Fruit fly (Drosophila melanogaster) whole organism, embryonic: Measurements from ENCODE around the gene CG14667.
A peak's percentile ranks its signal among the peaks of the same experiment; 100 is the strongest.

Experiments used
- CG10366 ChIP-seq: fragments of 200-800 bp; sonication (Bioruptor generic); IDR thresholded peaks from 2 replicates; pipeline ENCODE4 v1.3.6; 2022; ENCODE audit warnings: missing biosample characterization, missing genetic modification characterization
- CG11504 ChIP-seq: fragments of 200-800 bp; sonication (Bioruptor generic); optimal IDR thresholded peaks from 3 replicates; lab custom pipeline; 2019; ENCODE audit warnings: missing biosample characterization, mild to moderate bottlenecking, missing genetic modification characterization, moderate library complexity
- CG13624 ChIP-seq: fragments of 200-800 bp; sonication (Bioruptor generic); optimal IDR thresholded peaks from 2 replicates; lab custom pipeline; 2016; ENCODE audit warnings: missing biosample characterization, missing genetic modification characterization
- CG14667 ChIP-seq: fragments of 200-800 bp; sonication (Bioruptor generic); IDR thresholded peaks from 2 replicates; pipeline ENCODE4 v1.3.6; 2022; ENCODE audit warnings: missing biosample characterization, missing genetic modification characterization
- CG15696 ChIP-seq: fragments of 200-800 bp; sonication (Bioruptor generic); optimal IDR thresholded peaks from 2 replicates; lab custom pipeline; 2019; ENCODE audit warnings: missing biosample characterization, mild to moderate bottlenecking, missing genetic modification characterization, moderate library complexity
- CG1602 ChIP-seq: fragments of 200-800 bp; sonication (Bioruptor generic); optimal IDR thresholded peaks from 3 replicates; lab custom pipeline; 2016; ENCODE audit warnings: missing biosample characterization, missing genetic modification characterization
- CG18262 ChIP-seq: fragments of 200-800 bp; optimal IDR thresholded peaks from 3 replicates; lab custom pipeline; 2019; ENCODE audit warnings: missing biosample characterization, mild to moderate bottlenecking, missing genetic modification characterization, moderate library complexity
- CG31224 ChIP-seq: fragments of 200-800 bp; sonication (Bioruptor generic); IDR thresholded peaks from 2 replicates; pipeline ENCODE4 v1.3.6; 2022; ENCODE audit warnings: missing biosample characterization, missing genetic modification characterization
- CG43689 ChIP-seq: fragments of 200-800 bp; sonication (Bioruptor generic); IDR thresholded peaks from 2 replicates; pipeline ENCODE4 v1.3.6; 2022; ENCODE audit warnings: missing biosample characterization, missing genetic modification characterization
- CG5953 ChIP-seq: fragments of 200-800 bp; sonication (Bioruptor generic); IDR thresholded peaks from 2 replicates; pipeline ENCODE4 v1.3.6; 2022; ENCODE audit warnings: missing biosample characterization, missing genetic modification characterization
- CG7556 ChIP-seq: fragments of 200-800 bp; sonication (Bioruptor generic); optimal IDR thresholded peaks from 2 replicates; lab custom pipeline; 2017; ENCODE audit warnings: missing biosample characterization, mild to moderate bottlenecking, missing genetic modification characterization
- CG8290 ChIP-seq, 3 experiments: fragments of 200-800 bp; sonication (Bioruptor generic); optimal IDR thresholded peaks; 2 replicates each; lab custom pipeline; 2016 to 2019; ENCODE audit warnings: missing biosample characterization in 3 of 3, missing genetic modification characterization in 3 of 3, mild to moderate bottlenecking in 2 of 3, moderate library complexity in 1 of 3
- Camta ChIP-seq: fragments of 200-800 bp; sonication (Bioruptor generic); optimal IDR thresholded peaks from 2 replicates; lab custom pipeline; 2016; ENCODE audit warnings: missing biosample characterization, missing genetic modification characterization
- Dbx ChIP-seq: fragments of 200-800 bp; sonication (Bioruptor generic); IDR thresholded peaks from 3 replicates; pipeline ENCODE4 v1.3.6; 2022; ENCODE audit warnings: missing biosample characterization, missing genetic modification characterization
- Deaf1 ChIP-seq: fragments of 200-800 bp; optimal IDR thresholded peaks from 3 replicates; lab custom pipeline; 2019; ENCODE audit warnings: missing biosample characterization, mild to moderate bottlenecking, missing genetic modification characterization, moderate library complexity
- Dp ChIP-seq: fragments of 200-800 bp; sonication (Bioruptor generic); optimal IDR thresholded peaks from 2 replicates; lab custom pipeline; 2018; ENCODE audit warnings: missing biosample characterization, mild to moderate bottlenecking, missing genetic modification characterization, moderate library complexity
- Drgx ChIP-seq: fragments of 200-800 bp; sonication (Bioruptor generic); IDR thresholded peaks from 2 replicates; pipeline ENCODE4 v1.3.6; 2022; ENCODE audit warnings: missing biosample characterization, missing genetic modification characterization
- Ets65A ChIP-seq: fragments of 200-800 bp; sonication (Bioruptor generic); peaks from one replicate; lab custom pipeline; 2016; ENCODE audit warnings: missing biosample characterization, missing genetic modification characterization
- HLH54F ChIP-seq: fragments of 200-800 bp; sonication (Bioruptor generic); optimal IDR thresholded peaks from 3 replicates; lab custom pipeline; 2016; ENCODE audit warnings: missing biosample characterization, missing genetic modification characterization
- Jarid2 ChIP-seq: fragments of 200-800 bp; sonication (Bioruptor generic); optimal IDR thresholded peaks from 3 replicates; lab custom pipeline; 2017; ENCODE audit warnings: mild to moderate bottlenecking, missing biosample characterization, missing genetic modification reagents, missing genetic modification characterization
- MBD-R2 ChIP-seq: fragments of 200-800 bp; sonication (Bioruptor generic); IDR thresholded peaks from 2 replicates; pipeline ENCODE4 v1.3.6; 2022; ENCODE audit warnings: missing biosample characterization, missing genetic modification characterization
- Oli ChIP-seq: fragments of 200-800 bp; sonication (Bioruptor generic); optimal IDR thresholded peaks from 2 replicates; lab custom pipeline; 2018; ENCODE audit warnings: missing biosample characterization, mild to moderate bottlenecking, missing genetic modification characterization, moderate library complexity
- PHDP ChIP-seq: fragments of 200-800 bp; sonication (Bioruptor generic); optimal IDR thresholded peaks from 3 replicates; lab custom pipeline; 2018; ENCODE audit warnings: missing biosample characterization, mild to moderate bottlenecking, missing genetic modification characterization, moderate library complexity
- Ssrp ChIP-seq: fragments of 200-800 bp; sonication (Bioruptor generic); optimal IDR thresholded peaks from 2 replicates; lab custom pipeline; 2018; ENCODE audit warnings: missing biosample characterization, mild to moderate bottlenecking, missing genetic modification characterization, moderate library complexity
- Stat92E ChIP-seq, 3 experiments: fragments of >200 bp in 2 of 3; fragments of 200-800 bp in 1 of 3; sonication (Bioruptor generic) in 1 of 3; optimal IDR thresholded peaks; 2 replicates each; lab custom pipeline; 2017 to 2019; ENCODE audit warnings: missing biosample characterization in 3 of 3, missing genetic modification characterization in 3 of 3, mild to moderate bottlenecking in 1 of 3, moderate library complexity in 1 of 3
- TFAM ChIP-seq: fragments of 200-800 bp; sonication (Bioruptor generic); optimal IDR thresholded peaks from 2 replicates; lab custom pipeline; 2017; ENCODE audit warnings: missing biosample characterization, missing genetic modification characterization, inconsistent platforms
- Trl ChIP-seq, 3 experiments: fragments of >200 bp in 2 of 3; fragments of 200-800 bp in 1 of 3; sonication (Bioruptor generic) in 1 of 3; optimal IDR thresholded peaks; 2 replicates in 1 of 3; 3 replicates in 2 of 3; lab custom pipeline; 2016 to 2017; ENCODE audit warnings: missing biosample characterization in 1 of 3, missing genetic modification characterization in 1 of 3
- abd-A ChIP-seq: fragments of 200-800 bp; sonication (Bioruptor generic); optimal IDR thresholded peaks from 3 replicates; lab custom pipeline; 2019; ENCODE audit warnings: missing biosample characterization, mild to moderate bottlenecking, missing genetic modification characterization, moderate library complexity
- ac ChIP-seq: fragments of 200-800 bp; sonication (Bioruptor generic); optimal IDR thresholded peaks from 3 replicates; lab custom pipeline; 2017; ENCODE audit warnings: missing biosample characterization, mild to moderate bottlenecking, missing genetic modification characterization
- cad ChIP-seq: fragments of >200 bp; optimal IDR thresholded peaks from 2 replicates; lab custom pipeline; 2017; ENCODE audit warnings: missing biosample characterization, missing genetic modification characterization
- chinmo ChIP-seq: fragments of 200-800 bp; sonication (Bioruptor generic); IDR thresholded peaks from 4 replicates; pipeline ENCODE4 v1.3.6; 2022; ENCODE audit warnings: missing biosample characterization, missing genetic modification characterization; ENCODE audit not compliant: partially characterized antibody
- crol ChIP-seq: fragments of 200-800 bp; sonication (Bioruptor generic); IDR thresholded peaks from 2 replicates; pipeline ENCODE4 v1.3.6; 2022; ENCODE audit warnings: missing biosample characterization, missing genetic modification characterization
- crp ChIP-seq, 2 experiments: fragments of 200-800 bp; sonication (Bioruptor generic); optimal IDR thresholded peaks; 2 replicates in 1 of 2; 3 replicates in 1 of 2; lab custom pipeline; 2017; ENCODE audit warnings: missing biosample characterization in 2 of 2, missing genetic modification characterization in 2 of 2, mild to moderate bottlenecking in 1 of 2, moderate library complexity in 1 of 2
- dm ChIP-seq: fragments of 200-800 bp; sonication (Bioruptor generic); optimal IDR thresholded peaks from 3 replicates; lab custom pipeline; 2016; ENCODE audit warnings: missing biosample characterization, missing genetic modification characterization
- esg ChIP-seq: fragments of 200-800 bp; sonication (Bioruptor generic); conservative IDR thresholded peaks from 2 replicates; pipeline ENCODE4 v1.3.6; 2022; ENCODE audit warnings: missing biosample characterization, missing genetic modification characterization
- ewg ChIP-seq: fragments of 200-800 bp; sonication (Bioruptor generic); optimal IDR thresholded peaks from 3 replicates; lab custom pipeline; 2017; ENCODE audit warnings: mild to moderate bottlenecking, missing biosample characterization, missing genetic modification reagents, missing genetic modification characterization
- fd96Cb ChIP-seq: fragments of 200-800 bp; sonication (Bioruptor generic); optimal IDR thresholded peaks from 2 replicates; lab custom pipeline; 2018; ENCODE audit warnings: missing biosample characterization, mild to moderate bottlenecking, missing genetic modification characterization, moderate library complexity
- gce ChIP-seq: fragments of 200-800 bp; sonication (Bioruptor generic); IDR thresholded peaks from 3 replicates; pipeline ENCODE4 v1.3.6; 2022; ENCODE audit warnings: missing biosample characterization, missing genetic modification characterization
- grn ChIP-seq: fragments of 200-800 bp; sonication (Bioruptor generic); optimal IDR thresholded peaks from 3 replicates; lab custom pipeline; 2017; ENCODE audit warnings: missing biosample characterization, missing genetic modification characterization
- mam ChIP-seq: fragments of 200-800 bp; sonication (Bioruptor generic); optimal IDR thresholded peaks from 3 replicates; lab custom pipeline; 2016; ENCODE audit warnings: missing biosample characterization, missing genetic modification characterization
- repo ChIP-seq: fragments of 200-800 bp; sonication (Bioruptor generic); optimal IDR thresholded peaks from 2 replicates; lab custom pipeline; 2016; ENCODE audit warnings: missing biosample characterization, missing genetic modification characterization
- row ChIP-seq: fragments of 200-800 bp; sonication (Bioruptor generic); IDR thresholded peaks from 3 replicates; pipeline ENCODE4 v1.3.6; 2022; ENCODE audit warnings: missing biosample characterization, missing genetic modification characterization
- ssp ChIP-seq: fragments of 200-800 bp; sonication (Bioruptor generic); IDR thresholded peaks from 2 replicates; pipeline ENCODE4 v1.3.6; 2022; ENCODE audit warnings: missing biosample characterization, missing genetic modification characterization
- tio ChIP-seq: fragments of 200-800 bp; sonication (Bioruptor generic); optimal IDR thresholded peaks from 2 replicates; lab custom pipeline; 2017; ENCODE audit warnings: missing biosample characterization, missing genetic modification characterization, inconsistent platforms
- z ChIP-seq: fragments of 200-800 bp; sonication (Bioruptor generic); IDR thresholded peaks from 3 replicates; pipeline ENCODE4 v1.3.6; 2022; ENCODE audit warnings: missing biosample characterization, missing genetic modification characterization
- zf30C ChIP-seq: fragments of 200-800 bp; sonication (Bioruptor generic); optimal IDR thresholded peaks from 3 replicates; lab custom pipeline; 2018; ENCODE audit warnings: missing biosample characterization, mild to moderate bottlenecking, missing genetic modification characterization

CG14667 gene

DNA sequence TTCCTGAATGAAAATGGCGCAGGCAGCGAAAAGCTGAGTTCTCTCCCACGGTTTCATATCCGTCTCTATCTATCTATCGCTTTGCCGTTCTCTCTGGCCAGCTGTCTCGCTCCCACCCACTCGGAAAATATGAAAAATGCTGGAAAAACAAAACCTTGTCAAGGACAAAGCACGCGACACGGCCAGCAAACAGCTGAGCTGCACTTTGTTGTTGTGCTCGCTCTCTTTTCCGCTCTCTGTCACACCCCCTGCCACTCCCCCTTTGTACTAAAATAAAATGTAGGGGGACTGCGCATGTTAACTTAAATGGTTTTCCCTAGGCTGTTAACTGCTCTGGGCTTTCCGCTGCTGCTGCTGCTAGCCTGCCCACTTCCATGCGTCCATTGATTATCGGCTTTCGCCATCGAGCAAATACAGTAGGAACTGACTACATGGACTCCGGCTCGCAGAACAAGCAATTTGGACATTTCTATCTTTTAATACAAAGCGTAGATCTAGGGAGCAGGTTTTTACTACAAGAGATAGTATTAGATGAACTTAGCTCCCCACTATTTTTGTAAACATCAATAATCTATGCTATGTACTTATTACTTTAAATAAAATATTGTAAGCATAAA is 28.0 kb upstream of the CG14667 start (continued):
- TF ChIP-seq MBD-R2 (GFP tag; lab: Robert Waterston, UW), result peak; percentile 12; the same call in 1 of the 2 replicates

DNA sequence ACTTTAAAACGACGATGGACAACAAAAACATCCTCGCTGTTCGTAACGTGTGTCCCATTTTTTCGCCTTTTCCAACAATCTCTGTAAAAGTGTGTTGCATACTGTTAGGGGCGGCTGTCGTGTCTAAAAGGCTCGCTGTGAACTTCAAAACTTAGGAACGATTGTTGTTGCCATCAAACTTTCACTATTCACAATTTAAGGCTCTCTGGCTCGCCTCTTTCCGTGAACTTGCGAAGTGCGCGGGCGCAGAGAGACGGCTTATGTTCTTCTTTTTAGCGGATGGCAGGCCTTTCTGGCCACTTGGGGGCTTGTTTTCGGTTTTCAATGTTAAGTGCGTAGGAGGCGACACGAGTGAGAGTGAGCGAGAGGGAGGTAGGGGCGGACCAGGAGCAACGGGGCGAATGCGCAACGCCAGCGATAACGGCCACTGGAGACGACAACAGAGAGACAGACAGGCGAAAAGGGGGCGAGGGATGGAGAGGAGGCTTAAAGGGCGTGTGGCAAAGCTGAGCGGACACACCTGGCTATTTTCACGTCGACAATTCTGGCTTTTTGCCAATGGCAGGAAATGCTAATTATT is 24.3 kb upstream of the CG14667 start, which contains the start of gene mtd:
TSS of gene mtd (minus strand) at position 51 of the 580 bp plus-strand sequence.
- TF ChIP-seq Ets65A (GFP tag; lab: Kevin White, UChicago) (peak; percentile 94), chinmo (GFP tag; lab: Robert Waterston, UW) (0 out of 4 replicates have a peak, but pooled peaks have one; percentile 33), fd96Cb (tag; lab: Kevin White, UChicago) (no peak), cad (no peak), TFAM (no peak), Drgx (GFP tag; lab: Robert Waterston, UW) (peak; percentile 18; the same call in 1 of the 2 replicates), CG31224 (GFP tag; lab: Robert Waterston, UW) (no peak), ewg (GFP tag; lab: Kevin White, UChicago) (peak; percentile 87), mam (GFP tag; lab: Kevin White, UChicago) (no peak), CG7556 (GFP tag; lab: Kevin White, UChicago) (no peak), ssp (GFP tag; lab: Robert Waterston, UW) (no peak), Dp (no peak), crol (peak; percentile 77), abd-A (tag; lab: Kevin White, UChicago) (peak; percentile 70), zf30C (no peak), CG15696 (tag; lab: Kevin White, UChicago) (no peak), CG1602 (GFP tag; lab: Kevin White, UChicago) (no peak), Stat92E (GFP tag; optimal IDR thresholded peaks at IDR 0.05; lab: Kevin White, UChicago) (no peak), z (GFP tag; lab: Robert Waterston, UW) (no peak), crp (GFP tag; optimal IDR thresholded peaks at IDR 0.05; lab: Kevin White, UChicago) (no peak), CG11504 (tag; lab: Kevin White, UChicago) (no peak), CG10366 (GFP tag; lab: Robert Waterston, UW) (no peak), CG43689 (no peak), HLH54F (GFP tag; lab: Kevin White, UChicago) (no peak), PHDP (tag; lab: Kevin White, UChicago) (no peak), Trl (optimal IDR thresholded peaks at IDR 0.05; lab: Kevin White, UChicago) (peak in 1 of 2 experiments; percentile 8), Trl (GFP tag; optimal IDR thresholded peaks at IDR 0.05; lab: Kevin White, UChicago) (no peak), dm (GFP tag; lab: Kevin White, UChicago) (no peak), MBD-R2 (GFP tag; lab: Robert Waterston, UW) (no peak), Dbx (GFP tag; lab: Robert Waterston, UW) (0 out of 3 replicates have a peak, but pooled peaks have one; percentile 35), gce (GFP tag; lab: Robert Waterston, UW) (no peak), Oli (tag; lab: Kevin White, UChicago) (no peak), tio (GFP tag; lab: Kevin White, UChicago) (no peak), row (GFP tag; lab: Robert Waterston, UW) (peak; percentile 56), Ssrp (tag; lab: Kevin White, UChicago) (no peak), esg (GFP tag; lab: Robert Waterston, UW) (no peak), ac (GFP tag; lab: Kevin White, UChicago) (no peak), CG5953 (no peak), CG8290 (GFP tag; optimal IDR thresholded peaks at IDR 0.05; lab: Kevin White, UChicago) (no peak), CG8290 (tag; optimal IDR thresholded peaks at IDR 0.05; lab: Kevin White, UChicago) (peak in 1 of 2 experiments; percentile 5), grn (GFP tag; lab: Kevin White, UChicago) (no peak), CG13624 (GFP tag; lab: Kevin White, UChicago) (peak; percentile 28), Jarid2 (GFP tag; lab: Kevin White, UChicago) (no peak), CG14667 (GFP tag; lab: Robert Waterston, UW) (no peak), repo (GFP tag; lab: Kevin White, UChicago) (no peak), Camta (GFP tag; lab: Kevin White, UChicago) (no peak), CG18262 (tag; lab: Kevin White, UChicago) (no peak), Deaf1 (tag; lab: Kevin White, UChicago) (peak; percentile 80)
